Worm (Caenorhabditis elegans): Measurements from ENCODE around the gene gldi-2.
A peak's percentile ranks its signal among the peaks of the same experiment; 100 is the strongest.

Gene gldi-2

ce11 chrII:6823233-6823632, 40.0 kb downstream of the gldi-2 start (continued):
- TF ChIP-seq ztf-1 (GFP tag; conservative IDR thresholded peaks at IDR 0.05) (no peak), nhr-21 (tag; optimal IDR thresholded peaks at IDR 0.05) (no peak), sma-3 (GFP tag; optimal IDR thresholded peaks at IDR 0.05) (no peak), nhr-23 (tag; optimal IDR thresholded peaks at IDR 0.05) (no peak), unc-39 (tag; optimal IDR thresholded peaks at IDR 0.05) (no peak)

ce11 chrII:6823912-6824311, 40.7 kb downstream of the gldi-2 start:
- peak; percentile 18 for TF ChIP-seq blmp-1 (tag; optimal IDR thresholded peaks at IDR 0.05; ENCODE audit: insufficient read depth)
- no peak for TF ChIP-seq peb-1 (tag; optimal IDR thresholded peaks at IDR 0.05)
- TF ChIP-seq alr-1 (tag; optimal IDR thresholded peaks at IDR 0.05) = no peak
- TF ChIP-seq nhr-23 (tag; optimal IDR thresholded peaks at IDR 0.05) = no peak
- no peak for TF ChIP-seq unc-62 (GFP tag; optimal IDR thresholded peaks at IDR 0.05)
- TF ChIP-seq unc-39 (tag; optimal IDR thresholded peaks at IDR 0.05) = no peak
- peak; percentile 12 for TF ChIP-seq sma-3 (GFP tag; optimal IDR thresholded peaks at IDR 0.05)
- TF ChIP-seq fos-1 (tag; optimal IDR thresholded peaks at IDR 0.05) = peak; percentile 31
- TF ChIP-seq nhr-77 (tag; optimal IDR thresholded peaks at IDR 0.05) = no peak
- peak; percentile 64 for TF ChIP-seq C34F6.9 (tag; optimal IDR thresholded peaks at IDR 0.05)
- TF ChIP-seq nhr-6 (tag; optimal IDR thresholded peaks at IDR 0.05) = peak; percentile 33
- TF ChIP-seq crh-2 (tag; optimal IDR thresholded peaks at IDR 0.05) = no peak
- peak; percentile 68 for TF ChIP-seq unc-55 (GFP tag; optimal IDR thresholded peaks at IDR 0.05)
- peak; percentile 45 for TF ChIP-seq mab-5 (tag; optimal IDR thresholded peaks at IDR 0.05)
- TF ChIP-seq gmeb-1 (tag; optimal IDR thresholded peaks at IDR 0.05) = no peak
- TF ChIP-seq F13H6.1 (tag; optimal IDR thresholded peaks at IDR 0.05) = peak; percentile 75
- TF ChIP-seq ZK546.5 (tag; optimal IDR thresholded peaks at IDR 0.05) = no peak
- TF ChIP-seq mdl-1 (tag; optimal IDR thresholded peaks at IDR 0.05) = peak in 1 of 2 experiments; percentile 14
- TF ChIP-seq lin-39 (tag; optimal IDR thresholded peaks at IDR 0.05) = no peak
- TF ChIP-seq mbf-1 (tag; optimal IDR thresholded peaks at IDR 0.05) = no peak
- TF ChIP-seq nhr-129 (tag; optimal IDR thresholded peaks at IDR 0.05) = peak; percentile 12
- TF ChIP-seq lin-13 (GFP tag; optimal IDR thresholded peaks at IDR 0.05) = no peak
- no peak for TF ChIP-seq Y55F3AM.14 (GFP tag; optimal IDR thresholded peaks at IDR 0.05)
- TF ChIP-seq nhr-21 (tag; optimal IDR thresholded peaks at IDR 0.05) = no peak
- TF ChIP-seq nhr-25 (tag; optimal IDR thresholded peaks at IDR 0.05) = peak; percentile 52
- peak; percentile 65 for TF ChIP-seq sem-4 (tag; optimal IDR thresholded peaks at IDR 0.05)
- TF ChIP-seq ceh-16 (tag; optimal IDR thresholded peaks at IDR 0.05) = peak; percentile 0
- peak in 1 of 2 experiments; percentile 55 for TF ChIP-seq lsy-2 (tag; optimal IDR thresholded peaks at IDR 0.05)
- no peak for TF ChIP-seq elt-1 (tag; optimal IDR thresholded peaks at IDR 0.05)
- TF ChIP-seq snpc-4 (tag; optimal IDR thresholded peaks at IDR 0.05) = no peak
- no peak for TF ChIP-seq nhr-11 (tag; optimal IDR thresholded peaks at IDR 0.05)
- no peak for TF ChIP-seq ama-1 (optimal IDR thresholded peaks at IDR 0.05)
- TF ChIP-seq R02D3.7 (tag; optimal IDR thresholded peaks at IDR 0.05) = no peak
- peak; percentile 60 for TF ChIP-seq egl-27 (tag; optimal IDR thresholded peaks at IDR 0.05)
- TF ChIP-seq sma-9 (GFP tag; optimal IDR thresholded peaks at IDR 0.05) = peak; percentile 82
- no peak for TF ChIP-seq sma-9 (tag; optimal IDR thresholded peaks at IDR 0.05)
- TF ChIP-seq nhr-10 (tag; optimal IDR thresholded peaks at IDR 0.05) = no peak

ce11 chrII:6824524-6824923, 41.3 kb downstream of the gldi-2 start:
- TF ChIP-seq mdl-1 (tag; optimal IDR thresholded peaks at IDR 0.05) (peak in 1 of 2 experiments; percentile 15), F13H6.1 (tag; optimal IDR thresholded peaks at IDR 0.05) (peak; percentile 32), C34F6.9 (tag; optimal IDR thresholded peaks at IDR 0.05) (peak; percentile 11), ceh-16 (tag; optimal IDR thresholded peaks at IDR 0.05) (no peak), fos-1 (tag; optimal IDR thresholded peaks at IDR 0.05) (peak; percentile 92), sem-4 (tag; optimal IDR thresholded peaks at IDR 0.05) (no peak), nhr-11 (tag; optimal IDR thresholded peaks at IDR 0.05) (no peak), nhr-21 (tag; optimal IDR thresholded peaks at IDR 0.05) (peak; percentile 33), unc-55 (GFP tag; optimal IDR thresholded peaks at IDR 0.05) (no peak), gmeb-1 (tag; optimal IDR thresholded peaks at IDR 0.05) (no peak), sma-9 (GFP tag; optimal IDR thresholded peaks at IDR 0.05) (peak; percentile 82), sma-9 (tag; optimal IDR thresholded peaks at IDR 0.05) (no peak), nhr-129 (tag; optimal IDR thresholded peaks at IDR 0.05) (peak; percentile 14)

DNA sequence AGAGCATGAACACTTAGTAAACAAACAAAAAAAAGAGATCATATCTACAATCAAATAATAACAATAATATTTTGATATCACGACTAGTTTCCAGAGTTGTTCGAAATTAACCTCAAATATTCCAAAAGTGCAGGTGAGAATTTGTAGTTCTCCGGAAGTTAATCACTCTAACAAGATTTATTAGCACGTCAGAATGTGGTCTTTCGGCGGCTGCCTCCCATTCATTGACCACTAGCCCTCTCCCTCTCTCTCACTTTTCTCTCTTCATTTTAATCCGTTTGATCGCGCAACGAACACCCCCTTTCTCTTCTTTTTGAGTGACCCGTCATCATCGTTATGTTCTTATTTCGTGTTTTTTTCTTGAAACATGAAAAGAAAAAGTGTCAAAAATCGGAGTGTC, 42.5 kb downstream of the gldi-2 start:
- TF ChIP-seq sem-4 (tag; optimal IDR thresholded peaks at IDR 0.05) (peak; percentile 83), nhr-25 (tag; optimal IDR thresholded peaks at IDR 0.05) (peak; percentile 54), F13H6.1 (tag; optimal IDR thresholded peaks at IDR 0.05) (peak; percentile 52), aly-2 (tag; optimal IDR thresholded peaks at IDR 0.05) (no peak), mab-5 (tag; optimal IDR thresholded peaks at IDR 0.05) (peak; percentile 91), egl-27 (tag; optimal IDR thresholded peaks at IDR 0.05) (peak; percentile 41), ceh-16 (tag; optimal IDR thresholded peaks at IDR 0.05) (peak; percentile 78), blmp-1 (tag; optimal IDR thresholded peaks at IDR 0.05; ENCODE audit: insufficient read depth) (peak; percentile 90), sma-3 (GFP tag; optimal IDR thresholded peaks at IDR 0.05) (peak; percentile 41), mdl-1 (tag; optimal IDR thresholded peaks at IDR 0.05) (peak; percentile 21 to 24), nhr-21 (tag; optimal IDR thresholded peaks at IDR 0.05) (peak; percentile 74), sma-9 (GFP tag; optimal IDR thresholded peaks at IDR 0.05) (peak; percentile 82), sma-9 (tag; optimal IDR thresholded peaks at IDR 0.05) (no peak), unc-62 (GFP tag; optimal IDR thresholded peaks at IDR 0.05) (peak; percentile 25), lsy-2 (tag; optimal IDR thresholded peaks at IDR 0.05) (peak in 1 of 2 experiments; percentile 42), unc-55 (GFP tag; optimal IDR thresholded peaks at IDR 0.05) (no peak), crh-2 (tag; optimal IDR thresholded peaks at IDR 0.05) (peak; percentile 29), nhr-23 (tag; optimal IDR thresholded peaks at IDR 0.05) (no peak), dmd-4 (tag; optimal IDR thresholded peaks at IDR 0.05) (no peak), nhr-6 (tag; optimal IDR thresholded peaks at IDR 0.05) (peak; percentile 34)
